Worm (Caenorhabditis elegans): ENCODE results near the gene nphp-4.

ce11 chrV:11885939-11886338 lies 42.4 kb upstream of the nphp-4 start:
- TF ChIP-seq pha-4 (tag; optimal IDR thresholded peaks at IDR 0.05) (no peak), lin-13 (tag; optimal IDR thresholded peaks at IDR 0.05) (no peak), nhr-28 (tag; optimal IDR thresholded peaks at IDR 0.05) (no peak), ham-2 (GFP tag; optimal IDR thresholded peaks at IDR 0.05) (no peak), M03D4.4 (tag; optimal IDR thresholded peaks at IDR 0.05) (no peak), nhr-12 (tag; optimal IDR thresholded peaks at IDR 0.05) (no peak), ztf-11 (tag; optimal IDR thresholded peaks at IDR 0.05) (no peak), elt-3 (tag; optimal IDR thresholded peaks at IDR 0.05) (no peak), unc-39 (tag; optimal IDR thresholded peaks at IDR 0.05) (no peak), snpc-4 (tag; optimal IDR thresholded peaks at IDR 0.05) (no peak), unc-62 (GFP tag; optimal IDR thresholded peaks at IDR 0.05) (no peak)
